Fruit fly (Drosophila melanogaster): ENCODE data around the gene Atac2.

Gene Atac2

dm6 chr2L:18612106-18612505 is at the start of gene Atac2:
TSS of gene Atac2 (minus strand) at chr2L:18612249.
- no peak for TF ChIP-seq noc (tag; optimal IDR thresholded peaks at IDR 0.05)

- no peak for TF ChIP-seq noc (tag; optimal IDR thresholded peaks at IDR 0.05)
These were observed 46.1 kb upstream of the Atac2 start for dm6 chr2L:18658108-18658507.

DNA sequence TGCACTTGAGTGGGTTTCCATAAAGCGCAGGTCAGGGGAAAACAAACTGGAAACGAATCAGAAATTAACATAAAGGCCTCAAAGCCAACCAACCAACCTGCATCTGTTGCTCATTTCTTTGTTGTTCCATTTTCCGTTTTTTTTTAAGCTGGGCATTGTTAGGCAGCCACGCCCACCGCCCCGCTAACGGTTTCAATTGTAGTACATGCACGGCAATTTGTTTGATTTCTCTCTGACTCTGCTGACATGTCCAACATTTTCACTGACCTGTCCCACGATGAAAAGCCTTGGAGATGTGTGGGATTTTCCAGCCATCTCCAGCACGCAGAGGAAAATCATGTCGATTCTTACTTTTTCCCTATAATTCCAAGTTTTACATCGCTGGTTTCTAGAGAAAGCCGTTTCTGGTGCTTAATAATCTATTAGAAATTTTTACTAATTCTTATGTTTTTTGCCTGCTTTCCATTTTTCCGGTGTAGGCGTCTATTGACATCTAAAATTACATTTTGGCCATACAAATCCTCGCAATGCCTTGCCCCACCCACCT is 44.7 kb upstream of the Atac2 start:
- TF ChIP-seq noc (tag; optimal IDR thresholded peaks at IDR 0.05), result no peak

- TF ChIP-seq noc (tag; optimal IDR thresholded peaks at IDR 0.05), result peak; percentile 53
These were observed 41.3 kb upstream of the Atac2 start for dm6 chr2L:18653328-18653675.

- no peak for TF ChIP-seq noc (tag; optimal IDR thresholded peaks at IDR 0.05)
These were observed 40.7 kb upstream of the Atac2 start, which contains the start of gene Cyp310a1 for dm6 chr2L:18652663-18653327. TSS of gene Cyp310a1 (minus strand) at chr2L:18653010.

DNA sequence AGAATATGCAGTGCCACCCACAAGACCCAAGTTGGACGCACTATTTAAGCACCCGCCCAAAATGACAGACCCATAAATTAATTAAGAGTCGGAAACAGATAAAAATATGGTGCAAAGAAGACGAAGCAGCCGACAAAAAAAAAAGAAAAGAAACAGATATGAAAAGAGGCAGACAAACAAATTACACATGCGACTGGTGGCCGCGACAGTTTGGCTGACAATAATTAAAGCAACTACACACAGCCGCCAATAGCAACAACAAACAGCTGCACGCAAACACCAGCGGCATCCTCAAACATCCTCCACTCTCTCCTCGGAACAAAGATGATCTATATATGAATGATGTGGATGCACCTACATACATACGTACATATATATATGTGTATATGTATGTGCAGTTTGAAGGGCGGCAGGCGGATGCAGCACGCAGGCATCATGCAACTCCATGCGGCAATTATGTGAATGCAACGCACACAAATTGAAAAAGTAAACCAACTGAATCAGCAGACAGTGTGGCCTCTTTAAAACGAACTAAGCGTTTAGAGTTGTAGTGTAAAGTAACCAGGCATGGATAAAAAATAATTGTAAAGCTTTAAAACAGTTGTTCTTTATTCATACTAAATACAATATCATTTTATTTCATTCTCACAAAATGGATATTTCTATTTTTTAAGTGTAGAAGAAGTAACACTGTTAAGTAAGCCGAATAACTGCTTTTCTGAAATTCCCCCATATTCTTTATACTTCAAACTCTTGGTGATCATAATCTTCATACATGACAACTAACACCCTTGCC is 36.0 kb upstream of the Atac2 start:
- TF ChIP-seq noc (tag; optimal IDR thresholded peaks at IDR 0.05), result no peak

dm6 chr2L:18645468-18645867 is 33.4 kb upstream of the Atac2 start:
- TF ChIP-seq noc (tag; optimal IDR thresholded peaks at IDR 0.05), result no peak

dm6 chr2L:18641087-18641486 is 29.0 kb upstream of the Atac2 start:
- TF ChIP-seq noc (tag; optimal IDR thresholded peaks at IDR 0.05), result no peak

dm6 chr2L:18638945-18639344 is 26.9 kb upstream of the Atac2 start:
- no peak for TF ChIP-seq noc (tag; optimal IDR thresholded peaks at IDR 0.05)

DNA sequence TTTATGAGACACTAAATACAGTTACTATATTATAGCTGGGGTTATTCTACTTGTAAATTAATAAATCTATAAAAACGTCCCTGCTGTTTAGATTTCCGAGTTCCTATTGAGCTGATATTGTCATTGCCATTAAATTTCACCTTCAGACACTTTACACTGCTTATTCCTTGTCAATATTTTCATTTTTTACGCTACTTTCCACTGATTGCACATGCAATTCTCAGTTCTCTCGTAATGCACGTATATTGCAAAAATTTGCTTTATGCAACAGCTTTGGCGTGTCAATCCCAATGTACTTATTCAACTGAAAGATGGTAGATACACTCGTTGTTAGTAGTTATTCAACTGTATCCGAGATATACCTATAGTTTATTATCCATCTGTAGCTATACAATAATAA is 20.3 kb upstream of the Atac2 start:
- no peak for TF ChIP-seq noc (tag; optimal IDR thresholded peaks at IDR 0.05)

DNA sequence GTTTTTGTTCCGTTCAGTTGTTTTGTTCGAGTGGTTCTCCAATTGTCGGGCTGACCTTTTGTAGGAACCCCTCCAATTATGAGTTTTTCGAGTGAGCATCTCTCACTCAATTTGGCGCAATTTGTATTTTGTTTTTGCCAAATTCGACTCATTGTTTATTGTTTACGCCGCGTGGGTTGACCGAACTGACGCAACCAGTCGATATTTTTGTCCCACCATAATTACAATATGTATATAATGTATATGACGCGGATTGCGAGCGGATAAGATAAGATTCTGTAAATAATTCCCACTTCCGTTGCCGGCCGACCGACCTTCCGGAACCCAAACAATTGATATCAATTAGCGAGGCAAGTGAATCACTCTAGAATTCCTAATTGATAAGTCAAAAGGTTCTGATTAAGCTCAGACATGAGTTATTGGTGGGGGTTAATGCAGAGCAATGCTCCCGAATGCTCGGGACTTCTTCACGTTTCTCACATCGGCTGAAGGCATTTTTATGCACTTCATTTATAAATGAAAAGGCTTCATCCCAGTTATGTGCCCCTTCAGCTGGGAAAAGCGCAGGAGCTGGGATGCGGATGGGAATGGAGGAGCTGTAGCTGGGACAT is 18.7 kb upstream of the Atac2 start:
- no peak for TF ChIP-seq noc (tag; optimal IDR thresholded peaks at IDR 0.05)

DNA sequence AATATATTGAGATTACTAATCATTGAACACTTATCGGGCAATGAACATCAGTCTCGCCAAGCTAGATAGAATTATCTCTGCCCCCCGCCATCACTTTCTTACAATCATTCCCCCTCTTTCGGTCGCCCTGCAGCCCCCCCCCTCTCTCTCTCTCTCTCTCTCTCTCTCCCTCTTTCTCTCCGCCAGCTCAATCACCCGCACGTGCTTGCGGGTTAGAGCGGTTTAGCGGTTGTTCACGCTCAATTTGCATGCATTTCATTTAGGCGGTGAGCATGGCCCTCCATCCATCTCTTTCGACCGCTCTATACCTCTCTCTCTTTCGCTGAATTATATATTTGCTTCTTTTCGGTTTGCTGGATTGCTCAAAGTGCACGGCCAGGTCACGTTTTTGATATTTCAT is 17.1 kb upstream of the Atac2 start:
- TF ChIP-seq noc (tag; optimal IDR thresholded peaks at IDR 0.05), result no peak

dm6 chr2L:18628104-18628503 is 16.1 kb upstream of the Atac2 start:
- no peak for TF ChIP-seq noc (tag; optimal IDR thresholded peaks at IDR 0.05)

DNA sequence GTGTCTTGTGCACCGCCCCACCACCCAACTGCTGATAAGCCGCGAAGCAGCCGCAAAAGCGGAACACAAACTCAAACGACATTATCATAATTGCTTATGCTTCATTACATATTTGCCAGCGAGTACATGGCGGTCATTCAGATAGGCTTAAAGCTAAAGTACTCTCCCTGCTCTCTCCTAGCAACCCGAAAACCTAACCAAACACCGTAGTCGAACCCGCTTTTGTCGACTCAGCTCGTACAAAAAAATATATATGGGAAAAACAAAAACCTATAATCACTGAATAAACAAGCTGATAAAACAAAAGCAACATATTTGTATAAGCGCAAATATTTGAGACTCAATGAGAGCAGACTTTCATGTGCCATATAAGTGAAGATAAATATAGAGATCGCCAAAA is 14.9 kb upstream of the Atac2 start:
- TF ChIP-seq noc (tag; optimal IDR thresholded peaks at IDR 0.05), result peak; percentile 66

DNA sequence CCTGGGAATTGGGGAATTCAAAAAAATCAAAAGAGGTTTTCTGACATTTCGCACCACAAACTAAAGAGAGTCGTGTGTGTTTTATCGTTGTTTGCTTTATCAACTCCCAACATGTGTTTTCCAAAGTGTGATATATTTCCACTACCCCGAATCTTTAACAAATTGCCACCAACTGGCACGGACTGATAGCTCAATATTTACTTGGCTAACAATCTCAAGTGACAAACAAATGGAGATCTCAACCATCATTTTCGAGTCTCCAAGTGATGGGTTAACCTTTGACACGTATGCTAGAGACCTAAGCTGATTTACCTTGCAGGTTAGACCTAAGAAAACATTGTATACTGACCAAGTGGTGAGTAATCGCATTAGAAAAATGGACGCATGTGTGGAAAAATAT is 13.4 kb upstream of the Atac2 start:
- TF ChIP-seq noc (tag; optimal IDR thresholded peaks at IDR 0.05), result no peak

dm6 chr2L:18625009-18625408 is 13.0 kb upstream of the Atac2 start:
- TF ChIP-seq noc (tag; optimal IDR thresholded peaks at IDR 0.05), result peak; percentile 37

DNA sequence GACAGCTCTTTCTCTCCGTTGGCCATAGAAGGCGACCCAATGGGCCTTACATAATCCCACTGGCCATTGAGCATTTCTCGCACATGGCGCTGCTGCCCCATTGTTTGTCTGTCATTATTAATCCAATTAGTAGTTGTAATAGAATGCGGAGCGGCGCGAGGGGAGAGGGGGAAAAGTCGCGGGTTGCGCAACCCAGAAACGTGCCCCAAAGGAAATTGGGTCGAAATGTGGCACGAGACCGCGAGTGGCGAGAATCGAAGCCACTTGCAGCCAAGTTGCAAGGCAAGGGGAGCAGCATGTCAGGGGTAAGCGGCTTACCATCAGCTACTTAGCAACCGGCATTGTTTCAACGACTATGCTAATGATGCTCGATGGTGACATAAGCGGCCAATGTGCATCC is 12.3 kb upstream of the Atac2 start:
- no peak for TF ChIP-seq noc (tag; optimal IDR thresholded peaks at IDR 0.05)
